Worm (Caenorhabditis elegans) whole organism, L2 larva: ENCODE measurements around the gene T21B4.15.

ENCODE experiments used
- R02D3.7 ChIP-seq: fragments of 150-350 bp; optimal IDR thresholded peaks from 2 replicates; lab custom pipeline; 2014; ENCODE audit warnings: missing biosample characterization, missing genetic modification characterization
- Y55F3AM.14 ChIP-seq: fragments of 200-800 bp; sonication (Bioruptor generic); optimal IDR thresholded peaks from 2 replicates; lab custom pipeline; 2018; ENCODE audit warnings: mild to moderate bottlenecking, missing genetic modification characterization, missing compliant biosample characterization
- ama-1 ChIP-seq: fragments of 150-350 bp; optimal IDR thresholded peaks from 2 replicates; lab custom pipeline; 2018; ENCODE audit warnings: inconsistent platforms
- egl-27 ChIP-seq: sonication (generic microtip); optimal IDR thresholded peaks from 3 replicates; lab custom pipeline; 2017; ENCODE audit warnings: missing biosample characterization, missing genetic modification reagents, missing genetic modification characterization
- elt-1 ChIP-seq: fragments of 150-350 bp; optimal IDR thresholded peaks from 2 replicates; lab custom pipeline; 2014; ENCODE audit warnings: missing biosample characterization, missing genetic modification characterization
- nhr-11 ChIP-seq: fragments of 150-350 bp; optimal IDR thresholded peaks from 2 replicates; lab custom pipeline; 2014; ENCODE audit warnings: missing biosample characterization, missing genetic modification characterization
- nhr-12 ChIP-seq: fragments of 150-350 bp; optimal IDR thresholded peaks from 2 replicates; lab custom pipeline; 2014; ENCODE audit warnings: missing biosample characterization, missing genetic modification characterization
- nhr-25 ChIP-seq: fragments of 150-350 bp; sonication (generic microtip); optimal IDR thresholded peaks from 3 replicates; lab custom pipeline; 2014; ENCODE audit warnings: missing biosample characterization, missing genetic modification characterization
- sma-3 ChIP-seq: sonication (generic microtip); optimal IDR thresholded peaks from 2 replicates; lab custom pipeline; 2016; ENCODE audit warnings: missing genetic modification reagents, missing genetic modification characterization, missing compliant biosample characterization
- unc-55 ChIP-seq: fragments of 150-350 bp; sonication (generic microtip); optimal IDR thresholded peaks from 3 replicates; lab custom pipeline; 2014; ENCODE audit warnings: missing biosample characterization, missing genetic modification reagents, missing genetic modification characterization
- unc-62 ChIP-seq: fragments of 150-350 bp; optimal IDR thresholded peaks from 2 replicates; lab custom pipeline; 2014; ENCODE audit warnings: missing biosample characterization, missing genetic modification reagents, missing genetic modification characterization
- zag-1 ChIP-seq: fragments of 150-350 bp; optimal IDR thresholded peaks from 2 replicates; lab custom pipeline; 2014; ENCODE audit warnings: missing biosample characterization, missing genetic modification characterization

- no peak for TF ChIP-seq egl-27
- TF ChIP-seq zag-1 (tag; lab: Kevin White, UChicago): no peak
- TF ChIP-seq nhr-12: no peak
- TF ChIP-seq sma-3 (GFP tag; lab: Kevin White, UChicago): no peak
- no peak for TF ChIP-seq ama-1 (lab: Kevin White, UChicago)
- no peak for TF ChIP-seq unc-55
- TF ChIP-seq elt-1 (tag; lab: Kevin White, UChicago): no peak
- TF ChIP-seq nhr-25 (tag; lab: Kevin White, UChicago): no peak
- no peak for TF ChIP-seq Y55F3AM.14 (GFP tag; lab: Kevin White, UChicago)
- no peak for TF ChIP-seq nhr-11 (tag; lab: Kevin White, UChicago)
- TF ChIP-seq unc-62 (GFP tag; lab: Kevin White, UChicago): no peak
- TF ChIP-seq R02D3.7 (tag; lab: Kevin White, UChicago): no peak
Measured at ce11 chrII:12452754-12453352, 37.1 kb upstream of the T21B4.15 start, which contains the start of the genes sre-35 and sre-33.
